Comparison of ENCODE assay signal across 2 fruit fly cellular contexts in the genomic region with DNA sequence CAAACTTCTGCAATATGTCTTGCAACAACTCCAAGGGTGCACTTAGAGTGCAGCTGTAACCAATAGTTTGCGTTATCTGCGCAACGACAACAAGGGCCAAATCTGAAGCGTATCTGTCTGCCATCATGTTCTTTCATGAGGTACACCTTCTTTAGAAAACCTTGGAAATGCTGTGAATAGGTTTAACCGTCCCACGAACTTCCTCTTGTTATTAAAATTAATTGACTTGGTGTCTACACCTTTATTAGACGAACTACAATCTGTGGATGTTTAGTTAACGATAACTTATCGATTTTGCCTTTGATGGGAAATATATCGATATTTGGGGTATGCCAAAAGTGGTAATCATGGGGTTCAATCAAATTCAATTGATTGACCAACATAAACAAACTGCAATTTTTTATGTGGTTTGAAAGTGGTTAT.
TF ChIP-seq lines count a peak whose summit lies in the region.

A gene (minus strand): TSS at position 286 of the 423 bp plus-strand sequence.

- no peak for TF ChIP-seq CTCF in whole organism, embryonic (GFP tag; optimal IDR thresholded peaks at IDR 0.05; lab: Kevin White, UChicago)

TF ChIP-seq in whole organism, adult, 20 proteins besides CTCF, POLR2A, EP300 and RAD21:
- TF ChIP-seq Clk (GFP tag; optimal IDR thresholded peaks at IDR 0.05; lab: Kevin White, UChicago), result no peak
- TF ChIP-seq CG12768 (GFP tag; optimal IDR thresholded peaks at IDR 0.05; lab: Kevin White, UChicago), result peak; percentile 16
- TF ChIP-seq bab1 (GFP tag; optimal IDR thresholded peaks at IDR 0.05; lab: Kevin White, UChicago), result peak; percentile 66

TF ChIP-seq in whole organism, embryonic, 481 proteins besides CTCF, POLR2A, EP300 and RAD21 (continues in another document):
- TF ChIP-seq CG34224 (GFP tag; IDR thresholded peaks at IDR 0.05; lab: Robert Waterston, UW; ENCODE audit: partially characterized antibody), result peak; percentile 69
- peak; percentile 92 for TF ChIP-seq Neu2 (GFP tag; optimal IDR thresholded peaks at IDR 0.05; lab: Kevin White, UChicago; ENCODE audit: borderline replicate concordance)
- TF ChIP-seq CG2120 (GFP tag; optimal IDR thresholded peaks at IDR 0.05; lab: Kevin White, UChicago), result peak; percentile 16
- no peak for TF ChIP-seq mld (GFP tag; IDR thresholded peaks at IDR 0.05; lab: Robert Waterston, UW; ENCODE audit: partially characterized antibody)
- TF ChIP-seq row (GFP tag; IDR thresholded peaks at IDR 0.05; lab: Robert Waterston, UW), result peak; percentile 54
- peak; percentile 74 for TF ChIP-seq Sry-δ (GFP tag; optimal IDR thresholded peaks at IDR 0.05; lab: Kevin White, UChicago)
- TF ChIP-seq CG12071 (GFP tag; optimal IDR thresholded peaks at IDR 0.05; lab: Kevin White, UChicago), result no peak
- TF ChIP-seq CG7839 (tag; optimal IDR thresholded peaks at IDR 0.05; lab: Kevin White, UChicago), result no peak
- TF ChIP-seq CG2116 (GFP tag; optimal IDR thresholded peaks at IDR 0.05; lab: Kevin White, UChicago), result peak; percentile 11
- no peak for TF ChIP-seq CG3407 (GFP tag; optimal IDR thresholded peaks at IDR 0.05; lab: Kevin White, UChicago)
- TF ChIP-seq mam (GFP tag; optimal IDR thresholded peaks at IDR 0.05; lab: Kevin White, UChicago), result no peak
- peak; percentile 41 for TF ChIP-seq CG11723 (GFP tag; optimal IDR thresholded peaks at IDR 0.05; lab: Kevin White, UChicago)
- no peak for TF ChIP-seq CG8478 (optimal IDR thresholded peaks at IDR 0.05; lab: Kevin White, UChicago)
- peak; percentile 65 for TF ChIP-seq Scr (GFP tag; IDR thresholded peaks at IDR 0.05; lab: Robert Waterston, UW; ENCODE audit: partially characterized antibody)
- 0 out of 2 replicates have a peak, but pooled peaks have one; percentile 17 for TF ChIP-seq inv (GFP tag; IDR thresholded peaks at IDR 0.05; lab: Robert Waterston, UW; ENCODE audit: partially characterized antibody)
- TF ChIP-seq lbe (GFP tag; optimal IDR thresholded peaks at IDR 0.05; lab: Kevin White, UChicago), result no peak
- TF ChIP-seq Doc3 (GFP tag; IDR thresholded peaks at IDR 0.05; lab: Robert Waterston, UW; ENCODE audit: partially characterized antibody), result peak; percentile 42; the same call in 1 of the 3 replicates
- no peak for TF ChIP-seq dati (GFP tag; IDR thresholded peaks at IDR 0.05; lab: Robert Waterston, UW)
- no peak for TF ChIP-seq CG8290 (GFP tag; optimal IDR thresholded peaks at IDR 0.05; lab: Kevin White, UChicago)
- peak; percentile 21 to 53 for TF ChIP-seq CG8290 (tag; optimal IDR thresholded peaks at IDR 0.05; lab: Kevin White, UChicago)
- no peak for TF ChIP-seq CG17829 (tag; optimal IDR thresholded peaks at IDR 0.05; lab: Kevin White, UChicago)
- TF ChIP-seq CG1024 (GFP tag; IDR thresholded peaks at IDR 0.05; lab: Robert Waterston, UW), result peak; percentile 84
- TF ChIP-seq B-H1 (GFP tag; IDR thresholded peaks at IDR 0.05; lab: Robert Waterston, UW), result no peak
- TF ChIP-seq dan (GFP tag; IDR thresholded peaks at IDR 0.05; lab: Robert Waterston, UW), result no peak
- no peak for TF ChIP-seq PHDP (tag; optimal IDR thresholded peaks at IDR 0.05; lab: Kevin White, UChicago)
- no peak for TF ChIP-seq pan (optimal IDR thresholded peaks at IDR 0.05; lab: Kevin White, UChicago)
- no peak for TF ChIP-seq pan (GFP tag; optimal IDR thresholded peaks at IDR 0.05 in 1 of 2, IDR thresholded peaks at IDR 0.05 in 1 of 2)
- TF ChIP-seq lov (optimal IDR thresholded peaks at IDR 0.05; lab: Kevin White, UChicago), result no peak
- no peak for TF ChIP-seq lov (GFP tag; IDR thresholded peaks at IDR 0.05; lab: Robert Waterston, UW)
- peak; percentile 36 for TF ChIP-seq YL-1 (GFP tag; optimal IDR thresholded peaks at IDR 0.05; lab: Kevin White, UChicago)
- TF ChIP-seq Hey (tag; optimal IDR thresholded peaks at IDR 0.05; lab: Kevin White, UChicago), result no peak
- TF ChIP-seq Stat92E (GFP tag; optimal IDR thresholded peaks at IDR 0.05; lab: Kevin White, UChicago), result peak in 1 of 3 experiments; percentile 46
- peak; percentile 67 for TF ChIP-seq BEAF-32 (GFP tag; optimal IDR thresholded peaks at IDR 0.05; lab: Kevin White, UChicago)
- TF ChIP-seq onecut (GFP tag; IDR thresholded peaks at IDR 0.05; lab: Robert Waterston, UW), result 0 out of 2 replicates have a peak, but pooled peaks have one; percentile 11
- TF ChIP-seq gsb (GFP tag; IDR thresholded peaks at IDR 0.05; lab: Robert Waterston, UW), result no peak
- TF ChIP-seq CG12236 (GFP tag; optimal IDR thresholded peaks at IDR 0.05; lab: Kevin White, UChicago), result no peak
- no peak; the same call in 1 of the 2 replicates for TF ChIP-seq nerfin-2 (GFP tag; IDR thresholded peaks at IDR 0.05; lab: Robert Waterston, UW; ENCODE audit: partially characterized antibody)
- peak; percentile 91 for TF ChIP-seq wek (GFP tag; optimal IDR thresholded peaks at IDR 0.05; lab: Kevin White, UChicago)
- TF ChIP-seq croc (GFP tag; conservative IDR thresholded peaks at IDR 0.05; lab: Robert Waterston, UW), result no peak
- peak; percentile 99 for TF ChIP-seq MESR4 (GFP tag; optimal IDR thresholded peaks at IDR 0.05; lab: Kevin White, UChicago)
- no peak for TF ChIP-seq CG32532 (GFP tag; IDR thresholded peaks at IDR 0.05; lab: Robert Waterston, UW)
- no peak for TF ChIP-seq pum (GFP tag; optimal IDR thresholded peaks at IDR 0.05; lab: Kevin White, UChicago)
- TF ChIP-seq Sin3A (optimal IDR thresholded peaks at IDR 0.05; lab: Kevin White, UChicago), result no peak
- no peak for TF ChIP-seq Opbp (GFP tag; IDR thresholded peaks at IDR 0.05; lab: Robert Waterston, UW; ENCODE audit: partially characterized antibody)
- peak; percentile 49 for TF ChIP-seq pzg (GFP tag; optimal IDR thresholded peaks at IDR 0.05; lab: Kevin White, UChicago)
- no peak for TF ChIP-seq CG13894 (tag; optimal IDR thresholded peaks at IDR 0.05; lab: Kevin White, UChicago)
- TF ChIP-seq CG2199 (GFP tag; IDR thresholded peaks at IDR 0.05; lab: Robert Waterston, UW), result 0 out of 3 replicates have a peak, but pooled peaks have one; percentile 40
- peak; percentile 79 for TF ChIP-seq ssp (GFP tag; IDR thresholded peaks at IDR 0.05; lab: Robert Waterston, UW)
- peak; percentile 89 for TF ChIP-seq CG17802 (tag; optimal IDR thresholded peaks at IDR 0.05; lab: Kevin White, UChicago)
- TF ChIP-seq Dll (GFP tag; IDR thresholded peaks at IDR 0.05; lab: Robert Waterston, UW; ENCODE audit: partially characterized antibody), result peak; percentile 59; the same call in 3 of the 4 replicates
- TF ChIP-seq CG2889 (GFP tag; IDR thresholded peaks at IDR 0.05; lab: Robert Waterston, UW), result no peak
- TF ChIP-seq CG10274 (GFP tag; optimal IDR thresholded peaks at IDR 0.05; lab: Kevin White, UChicago), result no peak
- peak; percentile 36 for TF ChIP-seq sens (GFP tag; lab: Kevin White, UChicago)
- peak in 1 of 2 experiments; percentile 60 for TF ChIP-seq eve (GFP tag; optimal IDR thresholded peaks at IDR 0.05; lab: Kevin White, UChicago)
- peak; percentile 22 for TF ChIP-seq nom (GFP tag; optimal IDR thresholded peaks at IDR 0.05; lab: Kevin White, UChicago)
- TF ChIP-seq Poxn (GFP tag; IDR thresholded peaks at IDR 0.05; lab: Robert Waterston, UW), result no peak
- TF ChIP-seq CG17568 (GFP tag; optimal IDR thresholded peaks at IDR 0.05; lab: Kevin White, UChicago), result peak; percentile 3
- TF ChIP-seq Side (GFP tag; optimal IDR thresholded peaks at IDR 0.05; lab: Kevin White, UChicago), result no peak
- TF ChIP-seq sqz (GFP tag; optimal IDR thresholded peaks at IDR 0.05; lab: Kevin White, UChicago), result no peak
- no peak for TF ChIP-seq CG10431 (GFP tag; optimal IDR thresholded peaks at IDR 0.05; lab: Kevin White, UChicago)
- TF ChIP-seq CG3995 (GFP tag; optimal IDR thresholded peaks at IDR 0.05; lab: Kevin White, UChicago), result peak; percentile 16
- TF ChIP-seq E2f2 (GFP tag; IDR thresholded peaks at IDR 0.05; lab: Robert Waterston, UW), result peak; percentile 16; the same call in 1 of the 2 replicates
- no peak for TF ChIP-seq fd96Cb (tag; optimal IDR thresholded peaks at IDR 0.05; lab: Kevin White, UChicago)
- TF ChIP-seq CG15601 (tag; optimal IDR thresholded peaks at IDR 0.05; lab: Kevin White, UChicago), result peak; percentile 80
- TF ChIP-seq CrebB (tag; optimal IDR thresholded peaks at IDR 0.05; lab: Kevin White, UChicago), result no peak
- TF ChIP-seq az2 (GFP tag; optimal IDR thresholded peaks at IDR 0.05; lab: Kevin White, UChicago), result no peak
- peak; percentile 75 for TF ChIP-seq CG1603 (tag; optimal IDR thresholded peaks at IDR 0.05; lab: Kevin White, UChicago)
- TF ChIP-seq CG11695 (GFP tag; IDR thresholded peaks at IDR 0.05; lab: Robert Waterston, UW), result no peak
- TF ChIP-seq Doc2 (GFP tag; IDR thresholded peaks at IDR 0.05; lab: Robert Waterston, UW), result no peak
- no peak for TF ChIP-seq fd64A (GFP tag; optimal IDR thresholded peaks at IDR 0.05; lab: Kevin White, UChicago)
- peak; percentile 12 for TF ChIP-seq CG10979 (tag; optimal IDR thresholded peaks at IDR 0.05; lab: Kevin White, UChicago)
- peak; percentile 38 for TF ChIP-seq CG8089 (GFP tag; optimal IDR thresholded peaks at IDR 0.05; lab: Kevin White, UChicago)
- TF ChIP-seq ERR (GFP tag; optimal IDR thresholded peaks at IDR 0.05; lab: Kevin White, UChicago), result no peak
- TF ChIP-seq nau (GFP tag; optimal IDR thresholded peaks at IDR 0.05; lab: Kevin White, UChicago), result no peak
- TF ChIP-seq CG6689 (GFP tag; IDR thresholded peaks at IDR 0.05; lab: Robert Waterston, UW), result no peak
- peak; percentile 75 for TF ChIP-seq CG15479 (GFP tag; optimal IDR thresholded peaks at IDR 0.05; lab: Kevin White, UChicago)
- TF ChIP-seq CG12299 (tag; optimal IDR thresholded peaks at IDR 0.05; lab: Kevin White, UChicago), result peak; percentile 34
- TF ChIP-seq Hand (GFP tag; optimal IDR thresholded peaks at IDR 0.05; lab: Kevin White, UChicago), result no peak
- TF ChIP-seq Fer1 (GFP tag; optimal IDR thresholded peaks at IDR 0.05; lab: Kevin White, UChicago), result no peak
- peak; percentile 59 for TF ChIP-seq CG4617 (GFP tag; optimal IDR thresholded peaks at IDR 0.05; lab: Kevin White, UChicago; ENCODE audit: borderline replicate concordance)
- no peak for TF ChIP-seq Ptx1 (GFP tag; IDR thresholded peaks at IDR 0.05; lab: Robert Waterston, UW)
- no peak for TF ChIP-seq tup (GFP tag; optimal IDR thresholded peaks at IDR 0.05; lab: Kevin White, UChicago)
